Fruit fly (Drosophila melanogaster): ENCODE data around the gene rudhira.

dm6 chrX:11823003-11823402 is 6.3 kb downstream of the rudhira start:
- no peak for TF ChIP-seq kay (GFP tag; ENCODE audit: borderline replicate concordance)
- peak; percentile 54 for TF ChIP-seq CG12768 (GFP tag; optimal IDR thresholded peaks at IDR 0.05)
- TF ChIP-seq Mnt (GFP tag; optimal IDR thresholded peaks at IDR 0.05): no peak
- TF ChIP-seq CG5204 (GFP tag; optimal IDR thresholded peaks at IDR 0.05): no peak
- no peak for TF ChIP-seq cnc (optimal IDR thresholded peaks at IDR 0.05)
- TF ChIP-seq Hr96 (GFP tag; optimal IDR thresholded peaks at IDR 0.05): no peak
- TF ChIP-seq tj (GFP tag; optimal IDR thresholded peaks at IDR 0.05): peak; percentile 28
- TF ChIP-seq cic (GFP tag; optimal IDR thresholded peaks at IDR 0.05): peak; percentile 38
- TF ChIP-seq CG1620 (GFP tag; optimal IDR thresholded peaks at IDR 0.05): peak; percentile 4
- peak; percentile 9 for TF ChIP-seq CG7045 (GFP tag; optimal IDR thresholded peaks at IDR 0.05)
- TF ChIP-seq toe (GFP tag; optimal IDR thresholded peaks at IDR 0.05): no peak
- TF ChIP-seq CG33017 (tag; optimal IDR thresholded peaks at IDR 0.05): no peak
- TF ChIP-seq pad (GFP tag; optimal IDR thresholded peaks at IDR 0.05): no peak
- no peak for TF ChIP-seq Crg-1 (GFP tag; optimal IDR thresholded peaks at IDR 0.05)
